Fruit fly (Drosophila melanogaster) whole organism, embryonic: ENCODE data around the gene CG16865.

ENCODE experiments used
- BEAF-32 ChIP-seq: fragments of 200-800 bp; sonication (Bioruptor generic); optimal IDR thresholded peaks from 3 replicates; lab custom pipeline; 2017; ENCODE audit warnings: missing biosample characterization, missing genetic modification characterization, mild to moderate bottlenecking, moderate library complexity, missing genetic modification reagents
- CG10274 ChIP-seq: fragments of 200-800 bp; sonication (Bioruptor generic); optimal IDR thresholded peaks from 3 replicates; lab custom pipeline; 2017; ENCODE audit warnings: missing biosample characterization, mild to moderate bottlenecking, missing genetic modification characterization
- CG11560 ChIP-seq: fragments of 200-800 bp; sonication (Bioruptor generic); IDR thresholded peaks from 3 replicates; pipeline ENCODE4 v1.3.6; 2022; ENCODE audit warnings: missing biosample characterization, missing genetic modification characterization
- CG12071 ChIP-seq: fragments of 200-800 bp; sonication (Bioruptor generic); optimal IDR thresholded peaks from 3 replicates; lab custom pipeline; 2018; ENCODE audit warnings: missing biosample characterization, mild to moderate bottlenecking, missing genetic modification characterization
- CG12659 ChIP-seq: fragments of 200-800 bp; sonication (Bioruptor generic); optimal IDR thresholded peaks from 3 replicates; lab custom pipeline; 2017; ENCODE audit warnings: mild to moderate bottlenecking, missing biosample characterization, missing genetic modification reagents, missing genetic modification characterization
- CG12769 ChIP-seq: fragments of 200-800 bp; sonication (Bioruptor generic); optimal IDR thresholded peaks from 2 replicates; lab custom pipeline; 2019; ENCODE audit warnings: missing biosample characterization, mild to moderate bottlenecking, missing genetic modification characterization, moderate library complexity
- CG13123 ChIP-seq: fragments of 200-800 bp; sonication (Bioruptor generic); optimal IDR thresholded peaks from 2 replicates; lab custom pipeline; 2016; ENCODE audit warnings: missing biosample characterization, missing genetic modification characterization
- CG13287 ChIP-seq: fragments of 200-800 bp; sonication (Bioruptor generic); IDR thresholded peaks from 2 replicates; pipeline ENCODE4 v1.3.6; 2022; ENCODE audit warnings: missing biosample characterization, missing genetic modification characterization; ENCODE audit not compliant: partially characterized antibody
- CG14050 ChIP-seq: fragments of 200-800 bp; sonication (Bioruptor generic); IDR thresholded peaks from 3 replicates; pipeline ENCODE4 v1.3.6; 2022; ENCODE audit warnings: missing biosample characterization, missing genetic modification characterization
- CG14710 ChIP-seq: fragments of 200-800 bp; sonication (Bioruptor generic); optimal IDR thresholded peaks from 3 replicates; lab custom pipeline; 2019; ENCODE audit warnings: missing biosample characterization, mild to moderate bottlenecking, missing genetic modification characterization, moderate library complexity
- CG15269 ChIP-seq: fragments of 200-800 bp; sonication (Bioruptor generic); optimal IDR thresholded peaks from 2 replicates; lab custom pipeline; 2018; ENCODE audit warnings: missing biosample characterization, mild to moderate bottlenecking, missing genetic modification characterization, moderate library complexity
- CG15601 ChIP-seq: fragments of 200-800 bp; sonication (Bioruptor generic); optimal IDR thresholded peaks from 3 replicates; lab custom pipeline; 2019; ENCODE audit warnings: missing biosample characterization, mild to moderate bottlenecking, missing genetic modification characterization, moderate library complexity
- CG17361 ChIP-seq: fragments of 200-800 bp; sonication (Bioruptor generic); IDR thresholded peaks from 3 replicates; pipeline ENCODE4 v1.3.6; 2022; ENCODE audit warnings: missing biosample characterization, missing genetic modification characterization
- CG17912 ChIP-seq: fragments of 200-800 bp; sonication (Bioruptor generic); optimal IDR thresholded peaks from 2 replicates; lab custom pipeline; 2018; ENCODE audit warnings: missing biosample characterization, mild to moderate bottlenecking, missing genetic modification characterization
- CG32767 ChIP-seq: fragments of 200-800 bp; sonication (Bioruptor generic); IDR thresholded peaks from 2 replicates; pipeline ENCODE4 v1.3.6; 2022; ENCODE audit warnings: missing biosample characterization, missing genetic modification characterization
- CG34224 ChIP-seq: fragments of 200-800 bp; sonication (Bioruptor generic); IDR thresholded peaks from 3 replicates; pipeline ENCODE4 v1.3.6; 2022; ENCODE audit warnings: missing biosample characterization, missing genetic modification characterization; ENCODE audit not compliant: partially characterized antibody
- CG34376 ChIP-seq: fragments of 200-800 bp; sonication (Bioruptor generic); optimal IDR thresholded peaks from 2 replicates; lab custom pipeline; 2018; ENCODE audit warnings: missing biosample characterization, mild to moderate bottlenecking, missing genetic modification characterization
- CG7372 ChIP-seq: fragments of 200-800 bp; sonication (Bioruptor generic); IDR thresholded peaks from 2 replicates; pipeline ENCODE4 v1.3.6; 2022; ENCODE audit warnings: missing biosample characterization, missing genetic modification characterization
- CG7745 ChIP-seq: fragments of 200-800 bp; sonication (Bioruptor generic); optimal IDR thresholded peaks from 2 replicates; lab custom pipeline; 2018; ENCODE audit warnings: missing biosample characterization, mild to moderate bottlenecking, missing genetic modification characterization, moderate library complexity
- CG8924 ChIP-seq: fragments of 200-800 bp; optimal IDR thresholded peaks from 3 replicates; lab custom pipeline; 2019; ENCODE audit warnings: missing biosample characterization, mild to moderate bottlenecking, missing genetic modification characterization, moderate library complexity
- CG9797 ChIP-seq: fragments of 200-800 bp; sonication (Bioruptor generic); optimal IDR thresholded peaks from 3 replicates; lab custom pipeline; 2018; ENCODE audit warnings: missing biosample characterization, mild to moderate bottlenecking, missing genetic modification characterization
- Dll ChIP-seq: fragments of 200-800 bp; sonication (Bioruptor generic); IDR thresholded peaks from 4 replicates; pipeline ENCODE4 v1.3.6; 2022; ENCODE audit warnings: missing biosample characterization, missing genetic modification characterization; ENCODE audit not compliant: partially characterized antibody
- Dref ChIP-seq: fragments of 200-800 bp; sonication (Bioruptor generic); IDR thresholded peaks from 2 replicates; pipeline ENCODE4 v1.3.6; 2022; ENCODE audit warnings: missing biosample characterization, missing genetic modification characterization
- Elba2 ChIP-seq: fragments of 200-800 bp; sonication (Bioruptor generic); optimal IDR thresholded peaks from 3 replicates; lab custom pipeline; 2016; ENCODE audit warnings: missing biosample characterization, missing genetic modification characterization
- Ets97D ChIP-seq: fragments of 200-800 bp; sonication (Bioruptor generic); optimal IDR thresholded peaks from 3 replicates; lab custom pipeline; 2016; ENCODE audit warnings: missing biosample characterization, missing genetic modification characterization
- Gug ChIP-seq: fragments of 200-800 bp; sonication (Bioruptor generic); IDR thresholded peaks from 4 replicates; pipeline ENCODE4 v1.3.6; 2022; ENCODE audit warnings: missing biosample characterization, missing genetic modification characterization
- HLH3B ChIP-seq: fragments of 200-800 bp; sonication (Bioruptor generic); IDR thresholded peaks from 2 replicates; pipeline ENCODE4 v1.3.6; 2022; ENCODE audit warnings: missing biosample characterization, missing genetic modification characterization
- HmgZ ChIP-seq: fragments of 200-800 bp; sonication (Bioruptor generic); optimal IDR thresholded peaks from 2 replicates; lab custom pipeline; 2018; ENCODE audit warnings: missing biosample characterization, mild to moderate bottlenecking, missing genetic modification characterization
- Lhr ChIP-seq: fragments of 200-800 bp; sonication (Bioruptor generic); optimal IDR thresholded peaks from 3 replicates; lab custom pipeline; 2017; ENCODE audit warnings: mild to moderate bottlenecking, missing biosample characterization, missing genetic modification reagents, missing genetic modification characterization
- MESR4 ChIP-seq: fragments of 200-800 bp; sonication (Bioruptor generic); optimal IDR thresholded peaks from 2 replicates; lab custom pipeline; 2018; ENCODE audit warnings: missing biosample characterization, mild to moderate bottlenecking, missing genetic modification characterization, moderate library complexity
- Mad ChIP-seq: fragments of 200-800 bp; sonication (Bioruptor generic); optimal IDR thresholded peaks from 2 replicates; lab custom pipeline; 2016; ENCODE audit warnings: missing biosample characterization, missing genetic modification characterization
- NC2α ChIP-seq: fragments of 200-800 bp; sonication (Bioruptor generic); optimal IDR thresholded peaks from 2 replicates; lab custom pipeline; 2016; ENCODE audit warnings: missing biosample characterization, missing genetic modification characterization
- Nf-YA ChIP-seq: fragments of 200-800 bp; sonication (Bioruptor generic); IDR thresholded peaks from 2 replicates; pipeline ENCODE4 v1.3.6; 2022; ENCODE audit warnings: missing biosample characterization, missing genetic modification characterization
- Tbp ChIP-seq: fragments of >200 bp; optimal IDR thresholded peaks from 2 replicates; lab custom pipeline; 2018; ENCODE audit warnings: missing biosample characterization, missing genetic modification characterization
- ara ChIP-seq: fragments of 200-800 bp; sonication (Bioruptor generic); IDR thresholded peaks from 2 replicates; pipeline ENCODE4 v1.3.6; 2022; ENCODE audit warnings: missing biosample characterization, missing genetic modification characterization
- btn ChIP-seq: fragments of 200-800 bp; sonication (Bioruptor generic); optimal IDR thresholded peaks from 2 replicates; lab custom pipeline; 2016; ENCODE audit warnings: missing biosample characterization, missing genetic modification characterization
- eyg ChIP-seq: fragments of 200-800 bp; sonication (Bioruptor generic); optimal IDR thresholded peaks from 3 replicates; lab custom pipeline; 2016; ENCODE audit warnings: missing biosample characterization, missing genetic modification characterization
- fru ChIP-seq: fragments of >200 bp; optimal IDR thresholded peaks from 2 replicates; lab custom pipeline; 2017
- kah ChIP-seq: fragments of 200-800 bp; sonication (Bioruptor generic); optimal IDR thresholded peaks from 2 replicates; lab custom pipeline; 2018; ENCODE audit warnings: missing biosample characterization, mild to moderate bottlenecking, missing genetic modification characterization
- kni ChIP-seq: fragments of 200-800 bp; sonication (Bioruptor generic); optimal IDR thresholded peaks from 3 replicates; lab custom pipeline; 2017; ENCODE audit warnings: mild to moderate bottlenecking, missing biosample characterization, missing genetic modification reagents, missing genetic modification characterization
- nmo ChIP-seq: fragments of 200-800 bp; sonication (Bioruptor generic); optimal IDR thresholded peaks from 2 replicates; lab custom pipeline; 2018; ENCODE audit warnings: missing biosample characterization, mild to moderate bottlenecking, missing genetic modification characterization, moderate library complexity
- peb ChIP-seq: fragments of 200-800 bp; sonication (Bioruptor generic); IDR thresholded peaks from 2 replicates; pipeline ENCODE4 v1.3.6; 2022; ENCODE audit warnings: missing biosample characterization, missing genetic modification characterization
- pfk ChIP-seq: fragments of 200-800 bp; sonication (Bioruptor generic); optimal IDR thresholded peaks from 2 replicates; lab custom pipeline; 2018; ENCODE audit warnings: missing biosample characterization, mild to moderate bottlenecking, missing genetic modification characterization, moderate library complexity
- phol ChIP-seq: fragments of 200-800 bp; sonication (Bioruptor generic); optimal IDR thresholded peaks from 3 replicates; lab custom pipeline; 2018; ENCODE audit warnings: missing biosample characterization, mild to moderate bottlenecking, missing genetic modification characterization, moderate library complexity
- pzg ChIP-seq: fragments of 200-800 bp; sonication (Bioruptor generic); optimal IDR thresholded peaks from 3 replicates; lab custom pipeline; 2018; ENCODE audit warnings: missing biosample characterization, mild to moderate bottlenecking, missing genetic modification characterization, moderate library complexity
- stwl ChIP-seq: fragments of 200-800 bp; sonication (Bioruptor generic); optimal IDR thresholded peaks from 3 replicates; lab custom pipeline; 2018; ENCODE audit warnings: missing biosample characterization, mild to moderate bottlenecking, missing genetic modification characterization, moderate library complexity
- trem ChIP-seq: fragments of 200-800 bp; optimal IDR thresholded peaks from 3 replicates; lab custom pipeline; 2019; ENCODE audit warnings: missing biosample characterization, mild to moderate bottlenecking, missing genetic modification characterization, moderate library complexity
- zen ChIP-seq: fragments of 200-800 bp; sonication (Bioruptor generic); optimal IDR thresholded peaks from 3 replicates; lab custom pipeline; 2018; ENCODE audit warnings: missing biosample characterization, mild to moderate bottlenecking, missing genetic modification characterization, moderate library complexity

CG16865 gene

DNA sequence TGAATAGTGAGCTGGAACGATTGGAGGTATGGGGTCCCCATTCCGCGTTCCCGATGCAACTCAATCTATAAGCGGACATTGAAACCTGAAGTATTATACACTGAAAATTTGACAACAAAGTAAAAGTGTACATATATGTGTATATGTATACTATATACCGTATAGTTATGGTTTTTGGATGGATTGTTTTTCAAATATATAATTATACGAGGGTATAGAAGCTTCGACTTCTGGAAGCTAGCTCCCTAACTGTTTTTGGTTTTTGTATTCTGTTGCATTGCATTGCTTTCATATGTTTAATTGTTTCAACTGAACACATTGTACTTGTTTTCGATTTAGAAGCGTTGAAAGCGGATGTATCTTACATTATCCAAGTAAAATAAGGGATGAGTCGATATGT, 1.8 kb downstream of the CG16865 start, which contains the start of gene CG16888:
CG16888 (minus strand) TSS at position 101 of the 400 bp plus-strand sequence.
- TF ChIP-seq pfk (GFP tag; lab: Kevin White, UChicago), result peak; percentile 59
- TF ChIP-seq CG7372 (GFP tag; lab: Robert Waterston, UW), result no peak

DNA sequence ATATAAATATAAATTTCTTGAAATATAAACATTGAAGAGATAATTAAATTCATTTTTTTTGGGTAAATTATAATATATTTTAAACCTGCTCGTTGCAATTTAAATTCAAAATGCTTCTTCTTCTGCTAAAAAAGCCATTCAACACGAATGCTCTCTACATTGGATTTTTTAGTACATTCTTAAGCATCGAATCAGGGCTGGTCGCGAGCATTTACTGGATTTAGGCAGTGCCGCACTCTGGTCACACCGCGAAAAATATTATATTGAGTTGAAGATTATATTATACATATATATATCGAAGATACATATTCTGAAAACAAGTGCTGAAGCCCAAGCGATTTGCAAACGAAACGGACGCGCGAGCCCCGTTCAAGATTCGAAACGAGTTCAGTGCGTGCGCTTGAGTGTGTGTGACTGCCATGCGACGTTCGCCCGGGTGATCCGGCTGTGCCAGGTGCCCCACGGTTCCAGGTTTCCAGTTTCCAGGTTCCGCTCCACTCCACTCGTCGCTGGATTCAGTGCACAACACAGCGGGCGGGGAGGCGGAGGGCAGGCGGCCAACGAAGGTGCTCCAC, 2.4 kb downstream of the CG16865 start, which contains the start of gene Sos:
Sos (plus strand) TSS at position 213 of the 575 bp plus-strand sequence.
- TF ChIP-seq HLH3B (GFP tag; lab: Robert Waterston, UW) (no peak), peb (GFP tag; lab: Robert Waterston, UW) (no peak), CG8924 (tag; lab: Kevin White, UChicago) (no peak), CG12659 (GFP tag; lab: Kevin White, UChicago) (peak; percentile 84), BEAF-32 (peak; percentile 56), Gug (GFP tag; lab: Robert Waterston, UW) (no peak), CG34376 (GFP tag; lab: Kevin White, UChicago) (no peak), Dref (peak; percentile 54), CG32767 (GFP tag; lab: Robert Waterston, UW) (0 out of 2 replicates have a peak, but pooled peaks have one; percentile 14), CG17912 (peak; percentile 53), pzg (GFP tag; lab: Kevin White, UChicago) (peak; percentile 96), CG9797 (GFP tag; lab: Kevin White, UChicago) (peak; percentile 95), nmo (GFP tag; lab: Kevin White, UChicago) (peak; percentile 55), CG15269 (tag; lab: Kevin White, UChicago) (no peak), CG14710 (tag; lab: Kevin White, UChicago) (peak; percentile 60), CG14050 (GFP tag; lab: Robert Waterston, UW) (no peak), CG10274 (no peak), MESR4 (GFP tag; lab: Kevin White, UChicago) (peak; percentile 88), NC2α (no peak), Lhr (GFP tag; lab: Kevin White, UChicago) (peak; percentile 86), CG11560 (tag; lab: Robert Waterston, UW) (peak; percentile 76; the same call in 2 of the 3 replicates), CG12071 (GFP tag; lab: Kevin White, UChicago) (no peak), CG17361 (GFP tag; lab: Robert Waterston, UW) (no peak), trem (tag; lab: Kevin White, UChicago) (peak; percentile 73), CG7745 (tag; lab: Kevin White, UChicago) (no peak), btn (no peak), ara (GFP tag; lab: Robert Waterston, UW) (no peak), CG13287 (GFP tag; lab: Robert Waterston, UW) (peak; percentile 53), CG15601 (no peak), Elba2 (GFP tag; lab: Kevin White, UChicago) (peak; percentile 33), CG34224 (GFP tag; lab: Robert Waterston, UW) (0 out of 3 replicates have a peak, but pooled peaks have one; percentile 30), eyg (GFP tag; lab: Kevin White, UChicago) (no peak), CG12769 (no peak), HmgZ (tag; lab: Kevin White, UChicago) (peak; percentile 57), kni (GFP tag; lab: Kevin White, UChicago) (no peak), Mad (GFP tag; lab: Kevin White, UChicago) (no peak), Tbp (GFP tag; lab: Kevin White, UChicago) (no peak), Ets97D (GFP tag; lab: Kevin White, UChicago) (peak; percentile 45), kah (GFP tag; lab: Kevin White, UChicago) (no peak), stwl (peak; percentile 79), Dll (GFP tag; lab: Robert Waterston, UW) (0 out of 4 replicates have a peak, but pooled peaks have one; percentile 12), CG13123 (no peak), zen (tag; lab: Kevin White, UChicago) (no peak), Nf-YA (GFP tag; lab: Robert Waterston, UW) (no peak), phol (tag; lab: Kevin White, UChicago) (peak; percentile 46), fru (lab: Kevin White, UChicago) (no peak), pfk (GFP tag; lab: Kevin White, UChicago) (no peak)
